Fruit fly (Drosophila melanogaster): ENCODE data around the gene ATPsynCF6.

Gene ATPsynCF6

dm6 chr3R:23332535-23333333, 23.1 kb downstream of the ATPsynCF6 start (continued):
- TF ChIP-seq Dip3 (GFP tag; optimal IDR thresholded peaks at IDR 0.05) (peak; percentile 33), hb (GFP tag; IDR thresholded peaks at IDR 0.05; ENCODE audit: partially characterized antibody) (no peak), Mes4 (GFP tag; optimal IDR thresholded peaks at IDR 0.05) (peak; percentile 26), usp (GFP tag; optimal IDR thresholded peaks at IDR 0.05) (no peak), CG4328 (GFP tag; optimal IDR thresholded peaks at IDR 0.05) (peak; percentile 1), CG8388 (GFP tag; optimal IDR thresholded peaks at IDR 0.05) (peak; percentile 43), crc (GFP tag; optimal IDR thresholded peaks at IDR 0.05) (peak; percentile 11), shn (GFP tag; optimal IDR thresholded peaks at IDR 0.05) (peak; percentile 1), nerfin-2 (GFP tag; IDR thresholded peaks at IDR 0.05; ENCODE audit: partially characterized antibody) (no peak), gcm2 (GFP tag; optimal IDR thresholded peaks at IDR 0.05) (no peak), Hsf (GFP tag; optimal IDR thresholded peaks at IDR 0.05) (no peak), Vsx1 (GFP tag; optimal IDR thresholded peaks at IDR 0.05) (peak; percentile 5), Camta (GFP tag; optimal IDR thresholded peaks at IDR 0.05) (peak; percentile 45), zfh1 (GFP tag; IDR thresholded peaks at IDR 0.05) (no peak), insv (GFP tag; optimal IDR thresholded peaks at IDR 0.05) (no peak), Ets97D (GFP tag; optimal IDR thresholded peaks at IDR 0.05) (no peak), danr (GFP tag; IDR thresholded peaks at IDR 0.05) (no peak), C15 (GFP tag; IDR thresholded peaks at IDR 0.05) (0 out of 3 replicates have a peak, but pooled peaks have one; percentile 27), CG11247 (GFP tag; IDR thresholded peaks at IDR 0.05) (no peak), Dbx (GFP tag; IDR thresholded peaks at IDR 0.05) (no peak), CG15601 (tag; optimal IDR thresholded peaks at IDR 0.05) (peak; percentile 62), seq (GFP tag; IDR thresholded peaks at IDR 0.05) (peak; percentile 42; the same call in 1 of the 2 replicates), CG7839 (tag; optimal IDR thresholded peaks at IDR 0.05) (peak; percentile 73), mam (GFP tag; optimal IDR thresholded peaks at IDR 0.05) (peak; percentile 32), NC2β (GFP tag; optimal IDR thresholded peaks at IDR 0.05) (no peak), NfI (GFP tag; optimal IDR thresholded peaks at IDR 0.05) (no peak), CG8089 (GFP tag; optimal IDR thresholded peaks at IDR 0.05) (no peak), amos (GFP tag; IDR thresholded peaks at IDR 0.05; ENCODE audit: partially characterized antibody) (no peak), btn (GFP tag; optimal IDR thresholded peaks at IDR 0.05) (no peak), Dip2 (GFP tag; IDR thresholded peaks at IDR 0.05) (no peak), fru (optimal IDR thresholded peaks at IDR 0.05) (no peak), emc (GFP tag; optimal IDR thresholded peaks at IDR 0.05) (peak; percentile 14), Trl (optimal IDR thresholded peaks at IDR 0.05) (no peak), Trl (GFP tag; optimal IDR thresholded peaks at IDR 0.05) (peak; percentile 31), ab (GFP tag; optimal IDR thresholded peaks at IDR 0.05) (no peak), ftz-f1 (GFP tag; optimal IDR thresholded peaks at IDR 0.05) (no peak), Kr (GFP tag; optimal IDR thresholded peaks at IDR 0.05) (no peak), CG4707 (GFP tag; optimal IDR thresholded peaks at IDR 0.05) (no peak), CG12659 (GFP tag; optimal IDR thresholded peaks at IDR 0.05) (peak; percentile 50), Hr78 (GFP tag; optimal IDR thresholded peaks at IDR 0.05) (no peak), CG33557 (GFP tag; optimal IDR thresholded peaks at IDR 0.05) (peak; percentile 30), caup (GFP tag; optimal IDR thresholded peaks at IDR 0.05; ENCODE audit: severe bottlenecking) (peak; percentile 24), ato (GFP tag; IDR thresholded peaks at IDR 0.05; ENCODE audit: partially characterized antibody) (no peak), H2.0 (GFP tag; IDR thresholded peaks at IDR 0.05) (no peak), CTCF (GFP tag; optimal IDR thresholded peaks at IDR 0.05) (no peak), schlank (tag; optimal IDR thresholded peaks at IDR 0.05) (no peak), tx (GFP tag; optimal IDR thresholded peaks at IDR 0.05) (peak; percentile 41), CG6654 (GFP tag; optimal IDR thresholded peaks at IDR 0.05) (peak; percentile 30), wor (GFP tag; IDR thresholded peaks at IDR 0.05) (peak; percentile 46; the same call in 1 of the 2 replicates), Drgx (GFP tag; IDR thresholded peaks at IDR 0.05) (no peak), zen (tag; optimal IDR thresholded peaks at IDR 0.05) (peak; percentile 49)

Data from whole organism, embryonic.